Fruit fly (Drosophila melanogaster) whole organism, prepupa: ENCODE results near the gene rst.

Source experiments
- CG7368 ChIP-seq: fragments of 200-800 bp; sonication (Bioruptor generic); optimal IDR thresholded peaks from 3 replicates; lab custom pipeline; 2016; ENCODE audit warnings: missing biosample characterization, missing genetic modification characterization
- Hr39 ChIP-seq: fragments of 200-800 bp; sonication (Bioruptor generic); optimal IDR thresholded peaks from 2 replicates; lab custom pipeline; 2016; ENCODE audit warnings: missing biosample characterization, missing genetic modification characterization
- vri ChIP-seq: fragments of 200-800 bp; sonication (Bioruptor generic); optimal IDR thresholded peaks from 3 replicates; lab custom pipeline; 2016; ENCODE audit warnings: missing biosample characterization, mild to moderate bottlenecking, missing genetic modification characterization

- TF ChIP-seq vri (GFP tag; lab: Kevin White, UChicago) = no peak
- no peak for TF ChIP-seq CG7368 (GFP tag; lab: Kevin White, UChicago)
- TF ChIP-seq Hr39 (GFP tag; lab: Kevin White, UChicago) = no peak
These were observed 38.8 kb downstream of the rst start, which contains the start of gene CG3592 for dm6 chrX:2934827-2935226.
